Fruit fly (Drosophila melanogaster): Measurements from ENCODE around the gene CG13050.
A peak's percentile ranks its signal among the peaks of the same experiment; 100 is the strongest.

CG13050 gene

DNA sequence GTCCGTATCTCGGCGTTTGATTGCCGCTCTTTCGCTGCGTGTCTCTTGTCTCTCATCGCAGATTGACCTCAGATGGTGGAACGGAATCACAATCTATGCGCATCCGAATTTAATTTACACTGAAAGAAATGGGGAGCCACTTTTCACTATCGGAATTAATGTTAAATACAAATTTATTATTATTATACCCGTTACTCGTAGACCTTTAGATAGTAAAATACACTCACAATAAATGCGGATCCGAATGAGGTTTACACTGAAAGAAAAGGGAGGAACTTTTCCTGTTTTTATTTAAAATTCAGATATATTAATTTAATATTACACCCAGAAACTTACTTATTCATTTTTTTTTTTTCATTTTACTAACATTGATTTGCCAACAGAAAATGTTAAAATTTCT lies 10.0 kb upstream of the CG13050 start (continued):
- no peak for TF ChIP-seq CG43689 (GFP tag; IDR thresholded peaks at IDR 0.05)
- no peak for TF ChIP-seq Hmr (GFP tag; optimal IDR thresholded peaks at IDR 0.05)
- TF ChIP-seq Optix (GFP tag; IDR thresholded peaks at IDR 0.05) = no peak
- peak; percentile 43; the same call in 1 of the 3 replicates for TF ChIP-seq tgo (GFP tag; IDR thresholded peaks at IDR 0.05)
- TF ChIP-seq CG17912 (GFP tag; optimal IDR thresholded peaks at IDR 0.05) = no peak
- TF ChIP-seq Vsx1 (GFP tag; optimal IDR thresholded peaks at IDR 0.05) = no peak
- TF ChIP-seq NK7.1 (GFP tag; optimal IDR thresholded peaks at IDR 0.05) = no peak
- no peak for TF ChIP-seq CG9727 (GFP tag; optimal IDR thresholded peaks at IDR 0.05)
- TF ChIP-seq CG10274 (GFP tag; optimal IDR thresholded peaks at IDR 0.05) = no peak
- no peak; the same call in 2 of the 3 replicates for TF ChIP-seq sr (GFP tag; IDR thresholded peaks at IDR 0.05)
- peak; percentile 59 for TF ChIP-seq unpg (GFP tag; optimal IDR thresholded peaks at IDR 0.05)
- no peak for TF ChIP-seq slou (GFP tag; optimal IDR thresholded peaks at IDR 0.05)
- no peak for TF ChIP-seq Ssrp (tag; optimal IDR thresholded peaks at IDR 0.05)
- peak; percentile 3 for TF ChIP-seq CG12155 (GFP tag; optimal IDR thresholded peaks at IDR 0.05)
- peak; percentile 23 for TF ChIP-seq ind (GFP tag; optimal IDR thresholded peaks at IDR 0.05)
- TF ChIP-seq ken (GFP tag; IDR thresholded peaks at IDR 0.05) = no peak
- TF ChIP-seq CG6175 (GFP tag; IDR thresholded peaks at IDR 0.05) = no peak
- TF ChIP-seq danr (GFP tag; IDR thresholded peaks at IDR 0.05) = no peak
- no peak for TF ChIP-seq shn (GFP tag; optimal IDR thresholded peaks at IDR 0.05)
- TF ChIP-seq sug (tag; optimal IDR thresholded peaks at IDR 0.05) = no peak
- no peak for TF ChIP-seq chinmo (GFP tag; IDR thresholded peaks at IDR 0.05; ENCODE audit: partially characterized antibody)
- TF ChIP-seq gce (GFP tag; IDR thresholded peaks at IDR 0.05) = no peak
- no peak for TF ChIP-seq CG1233 (GFP tag; optimal IDR thresholded peaks at IDR 0.05)
- TF ChIP-seq CG17328 (GFP tag; IDR thresholded peaks at IDR 0.05) = peak; percentile 44; the same call in 1 of the 2 replicates
- no peak for TF ChIP-seq Sin3A (optimal IDR thresholded peaks at IDR 0.05)
- no peak for TF ChIP-seq CG15073 (GFP tag; optimal IDR thresholded peaks at IDR 0.05)
- no peak for TF ChIP-seq prd (optimal IDR thresholded peaks at IDR 0.05)
- peak; percentile 38; the same call in 1 of the 3 replicates for TF ChIP-seq prd (GFP tag; IDR thresholded peaks at IDR 0.05)
- TF ChIP-seq pita (GFP tag; optimal IDR thresholded peaks at IDR 0.05) = no peak
- no peak for TF ChIP-seq CG7786 (GFP tag; optimal IDR thresholded peaks at IDR 0.05)
- TF ChIP-seq tx (GFP tag; optimal IDR thresholded peaks at IDR 0.05) = no peak
- TF ChIP-seq Gsc (GFP tag; IDR thresholded peaks at IDR 0.05) = no peak
- no peak for TF ChIP-seq GATAe (GFP tag; conservative IDR thresholded peaks at IDR 0.05)
- no peak for TF ChIP-seq mld (GFP tag; IDR thresholded peaks at IDR 0.05; ENCODE audit: partially characterized antibody)
- TF ChIP-seq CG8944 (GFP tag; optimal IDR thresholded peaks at IDR 0.05) = no peak
- no peak for TF ChIP-seq CG1647 (GFP tag; optimal IDR thresholded peaks at IDR 0.05)
- TF ChIP-seq sens (GFP tag) = no peak
- no peak for TF ChIP-seq CG6813 (GFP tag; optimal IDR thresholded peaks at IDR 0.05)
- no peak for TF ChIP-seq Camta (GFP tag; optimal IDR thresholded peaks at IDR 0.05)
- TF ChIP-seq CG5953 (GFP tag; IDR thresholded peaks at IDR 0.05) = no peak
- no peak for TF ChIP-seq CG14965 (GFP tag; optimal IDR thresholded peaks at IDR 0.05; ENCODE audit: borderline replicate concordance)
- TF ChIP-seq lmd (GFP tag; IDR thresholded peaks at IDR 0.05) = no peak
- TF ChIP-seq ase (GFP tag; IDR thresholded peaks at IDR 0.05) = peak; percentile 47; the same call in 1 of the 3 replicates
- no peak for TF ChIP-seq fd102C (GFP tag; optimal IDR thresholded peaks at IDR 0.05)
- peak; percentile 61 for TF ChIP-seq Oli (tag; optimal IDR thresholded peaks at IDR 0.05)
- TF ChIP-seq CG15601 (tag; optimal IDR thresholded peaks at IDR 0.05) = no peak
- TF ChIP-seq trh (GFP tag; optimal IDR thresholded peaks at IDR 0.05) = no peak
- no peak for TF ChIP-seq dmrt11E (tag; optimal IDR thresholded peaks at IDR 0.05)
- no peak for TF ChIP-seq ato (GFP tag; IDR thresholded peaks at IDR 0.05; ENCODE audit: partially characterized antibody)
- no peak for TF ChIP-seq her (GFP tag; optimal IDR thresholded peaks at IDR 0.05)
- TF ChIP-seq unc-4 (GFP tag; IDR thresholded peaks at IDR 0.05; ENCODE audit: partially characterized antibody) = no peak
- no peak for TF ChIP-seq ab (GFP tag; optimal IDR thresholded peaks at IDR 0.05)
- peak; percentile 38; the same call in 1 of the 2 replicates for TF ChIP-seq Atf6 (GFP tag; IDR thresholded peaks at IDR 0.05)

Measured in whole organism, embryonic.